Worm (Caenorhabditis elegans) whole organism, early embryonic: ENCODE measurements around the gene nspg-6.

Source experiments
- ama-1 ChIP-seq: fragments of 150-350 bp; optimal IDR thresholded peaks from 2 replicates; lab custom pipeline; 2014
- ceh-13 ChIP-seq: fragments of 200-800 bp; sonication (Bioruptor generic); optimal IDR thresholded peaks from 2 replicates; lab custom pipeline; 2018; ENCODE audit warnings: mild to moderate bottlenecking, missing genetic modification characterization, missing compliant biosample characterization
- ceh-36 ChIP-seq: sonication (generic microtip); optimal IDR thresholded peaks from 2 replicates; lab custom pipeline; 2016; ENCODE audit warnings: missing genetic modification characterization, inconsistent platforms, missing compliant biosample characterization

ce11 chrIII:7305649-7305977 is 9.2 kb downstream of the nspg-6 start:
- TF ChIP-seq ceh-36 (tag; lab: Kevin White, UChicago) (no peak), ama-1 (lab: Kevin White, UChicago) (no peak), ceh-13 (no peak)
